Fruit fly (Drosophila melanogaster) whole organism, larva: ENCODE measurements around the gene bdwf.

ENCODE experiments used
- noc ChIP-seq: fragments of 200-800 bp; sonication (Bioruptor generic); optimal IDR thresholded peaks from 3 replicates; lab custom pipeline; 2019; ENCODE audit warnings: missing biosample characterization, mild to moderate bottlenecking, missing genetic modification characterization, moderate library complexity

Gene bdwf

DNA sequence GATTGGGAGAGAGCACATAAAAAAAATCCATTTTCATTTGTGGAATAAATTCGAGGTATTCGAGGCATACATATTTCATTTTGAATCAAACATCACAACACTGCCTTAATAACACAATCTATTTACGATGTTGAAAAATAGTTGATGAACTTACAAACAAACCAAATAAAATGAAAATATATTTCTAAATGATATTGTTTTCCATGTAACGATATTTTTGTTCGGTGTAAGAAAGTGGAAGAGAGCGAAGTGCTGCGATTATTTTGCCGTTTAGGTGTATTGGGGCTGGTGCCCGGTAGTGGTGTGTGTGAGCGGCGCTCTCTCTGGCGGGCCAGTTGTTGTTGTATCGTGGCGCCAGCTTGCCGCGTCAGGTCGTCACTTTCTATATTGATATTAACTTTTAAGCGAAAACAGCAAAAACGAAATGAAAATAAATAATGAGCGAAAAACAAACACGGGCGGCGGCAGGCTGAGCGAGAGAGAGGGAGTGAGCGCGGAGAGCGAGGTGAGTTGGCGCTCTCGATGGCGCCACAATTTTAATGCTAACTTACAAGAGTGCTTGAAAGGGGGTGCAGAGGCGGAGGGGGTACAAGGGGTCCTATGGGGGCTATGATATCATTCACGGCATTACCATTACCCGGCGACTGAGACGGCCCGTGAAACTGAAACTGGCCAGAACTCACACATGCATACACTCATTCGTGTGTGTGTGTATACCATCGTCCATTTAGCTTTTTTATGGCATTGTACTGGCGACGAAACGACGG, 22.3 kb upstream of the bdwf start:
- TF ChIP-seq noc (tag; lab: Kevin White, UChicago): peak; percentile 98

DNA sequence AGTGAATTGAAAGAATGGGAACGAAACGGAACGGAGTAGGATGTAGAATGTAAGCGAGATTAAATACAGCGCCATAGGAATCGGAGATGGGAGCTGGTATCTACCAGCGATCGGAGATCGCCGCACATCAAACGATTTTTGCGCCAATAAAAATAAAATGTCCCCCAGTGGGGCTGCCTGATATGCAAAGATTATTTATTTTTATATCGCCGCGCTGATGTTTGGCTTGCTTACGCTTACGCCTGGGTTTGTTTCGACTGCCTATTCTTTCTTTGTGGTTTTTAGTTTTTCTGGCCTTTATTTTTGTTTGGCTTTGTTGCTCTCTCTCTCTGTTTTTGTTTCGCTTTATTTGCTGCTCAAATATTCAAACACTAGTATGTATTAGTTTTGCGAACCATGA, 20.8 kb upstream of the bdwf start:
- peak; percentile 17 for TF ChIP-seq noc (tag; lab: Kevin White, UChicago)

DNA sequence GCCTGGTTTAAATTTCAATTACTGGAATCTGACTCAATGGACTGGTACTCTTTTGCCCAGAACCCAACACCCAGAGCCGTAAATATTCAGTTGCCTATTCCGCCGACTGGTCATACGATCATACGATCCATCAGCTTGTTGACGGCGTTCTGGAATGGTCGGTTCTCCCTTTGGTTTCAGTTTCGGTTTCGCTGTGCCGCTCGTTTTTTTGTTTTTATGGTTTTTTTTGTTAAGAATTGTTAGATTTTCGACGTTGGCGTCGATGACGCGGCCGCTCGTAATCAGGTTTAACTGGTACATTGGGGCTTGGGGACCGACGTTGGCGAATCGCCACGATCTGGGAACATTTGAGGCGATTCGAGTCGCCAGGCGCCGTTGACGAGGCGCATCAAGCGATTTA, 19.8 kb upstream of the bdwf start:
- TF ChIP-seq noc (tag; lab: Kevin White, UChicago): no peak

DNA sequence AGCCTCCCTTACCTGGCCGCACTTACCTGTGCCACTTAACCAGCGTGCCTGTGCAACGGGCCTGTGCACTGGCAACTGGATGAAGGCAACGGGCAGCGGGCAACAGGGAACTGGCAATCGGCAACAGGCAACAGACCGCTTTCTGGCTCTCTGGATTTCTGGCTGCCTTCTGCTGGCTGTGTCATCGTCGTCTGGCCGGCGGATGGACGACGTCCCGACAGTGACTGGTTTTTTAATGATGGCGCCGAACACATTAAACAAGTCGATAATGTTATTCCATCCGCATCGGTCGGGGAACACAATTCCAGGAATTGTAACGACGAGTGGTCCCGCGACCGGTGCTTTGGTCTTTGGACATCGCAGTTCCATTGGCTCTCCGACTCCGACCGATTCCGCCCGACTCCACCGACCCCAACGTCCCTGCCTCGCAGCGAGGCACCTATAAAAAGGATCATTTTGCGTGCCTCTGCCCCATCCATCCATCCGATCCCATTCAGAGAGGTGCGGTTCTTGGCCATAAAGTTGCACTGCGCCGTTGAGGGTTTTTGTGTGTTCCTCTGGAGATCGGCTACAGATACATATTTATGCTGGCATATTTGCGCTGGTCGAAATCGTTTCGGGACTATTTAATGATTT, 18.9 kb upstream of the bdwf start:
- no peak for TF ChIP-seq noc (tag; lab: Kevin White, UChicago)

DNA sequence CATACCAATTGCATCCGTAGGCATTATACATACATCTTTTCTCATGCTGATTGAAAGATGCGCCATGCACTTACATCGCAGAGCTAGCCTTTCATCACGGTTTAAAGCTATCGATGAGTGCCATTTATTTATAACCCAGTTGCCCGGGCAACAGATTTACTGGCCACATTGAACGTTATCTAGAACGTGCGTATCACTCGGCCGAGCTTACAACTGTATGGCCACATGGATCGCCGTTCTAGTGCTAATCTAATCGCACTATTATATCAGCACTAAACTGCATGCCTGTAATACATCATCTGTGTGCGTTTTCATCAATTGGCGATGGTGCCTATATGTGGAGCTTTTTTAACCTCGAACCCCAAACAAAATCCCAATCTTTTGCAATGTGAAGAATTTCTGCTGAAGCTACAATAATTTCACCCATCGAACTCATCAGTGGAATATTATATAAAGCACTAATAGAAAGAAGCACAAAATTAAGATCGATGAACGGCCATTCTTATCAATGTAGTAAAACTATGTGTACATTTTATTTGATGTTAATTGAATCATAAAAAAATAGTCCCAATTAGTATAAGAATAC, 18.0 kb upstream of the bdwf start:
- no peak for TF ChIP-seq noc (tag; lab: Kevin White, UChicago)

DNA sequence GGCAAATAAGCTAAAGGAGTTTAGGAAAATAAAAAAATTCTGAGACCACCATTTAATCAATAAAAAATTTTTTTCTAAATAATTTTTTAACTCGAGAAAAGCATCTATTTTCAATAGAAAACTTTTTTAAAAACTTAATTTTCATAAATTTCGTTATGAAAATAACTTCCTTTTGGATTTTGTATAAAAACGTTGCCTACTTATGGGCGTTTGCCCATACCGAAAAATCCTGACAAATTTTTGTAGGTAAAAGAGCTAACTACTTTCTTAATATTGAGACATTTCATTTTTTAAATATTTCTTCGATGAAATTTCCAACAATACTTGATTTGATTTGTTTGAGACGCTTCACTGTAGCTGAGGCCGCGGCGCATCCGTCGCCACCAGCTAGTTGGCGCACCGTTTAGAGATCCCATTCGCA, 17.3 kb upstream of the bdwf start:
- peak; percentile 71 for TF ChIP-seq noc (tag; lab: Kevin White, UChicago)

DNA sequence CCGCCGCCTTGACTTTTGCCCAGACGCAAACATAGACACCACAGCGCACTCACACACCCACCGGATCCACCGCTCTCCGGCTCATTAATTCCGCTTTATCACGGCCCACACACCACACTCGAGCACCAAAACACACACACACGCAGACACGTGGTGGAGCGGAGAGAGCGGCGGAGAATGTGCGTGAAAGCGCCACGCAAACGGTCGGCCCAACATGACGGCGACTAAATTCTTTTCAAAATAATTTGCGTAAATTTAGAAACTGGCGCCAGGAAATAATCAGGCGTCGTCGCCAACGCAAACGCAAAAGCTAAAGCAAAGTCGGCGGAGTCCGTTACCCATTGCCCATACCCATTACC, 16.9 kb upstream of the bdwf start:
- no peak for TF ChIP-seq noc (tag; lab: Kevin White, UChicago)

DNA sequence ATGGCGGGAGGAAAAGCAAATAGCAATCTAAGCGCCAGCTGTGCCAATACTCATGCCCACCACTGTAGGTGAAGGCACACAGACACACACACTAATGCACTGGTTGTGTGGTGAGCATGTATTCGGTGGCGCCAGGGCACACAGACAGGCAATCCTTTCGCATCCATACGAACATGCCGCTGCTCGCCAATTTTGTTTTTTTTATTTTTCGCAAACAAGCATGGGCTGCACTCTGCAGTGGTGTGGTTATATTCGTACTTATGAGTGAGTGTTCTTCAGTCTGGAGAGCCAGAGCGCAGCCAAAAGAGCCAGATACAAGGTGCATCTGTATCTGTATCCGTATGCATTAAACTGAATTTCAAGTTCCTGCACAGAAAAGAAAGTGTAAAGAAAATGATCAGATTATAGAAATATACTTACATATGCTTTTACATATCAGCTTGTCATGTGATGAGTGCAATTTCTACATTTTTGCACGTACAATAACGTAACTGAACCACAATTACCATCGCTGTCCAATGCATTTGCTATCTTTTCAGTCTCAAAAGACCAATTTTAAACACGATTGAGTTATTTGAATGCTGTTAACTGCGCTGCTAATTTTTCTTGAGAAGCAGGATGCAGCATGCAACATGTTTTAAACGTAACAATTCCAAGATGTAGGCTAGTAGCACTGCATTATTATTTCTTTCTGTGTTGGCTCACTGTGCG, 16.3 kb upstream of the bdwf start:
- no peak for TF ChIP-seq noc (tag; lab: Kevin White, UChicago)

DNA sequence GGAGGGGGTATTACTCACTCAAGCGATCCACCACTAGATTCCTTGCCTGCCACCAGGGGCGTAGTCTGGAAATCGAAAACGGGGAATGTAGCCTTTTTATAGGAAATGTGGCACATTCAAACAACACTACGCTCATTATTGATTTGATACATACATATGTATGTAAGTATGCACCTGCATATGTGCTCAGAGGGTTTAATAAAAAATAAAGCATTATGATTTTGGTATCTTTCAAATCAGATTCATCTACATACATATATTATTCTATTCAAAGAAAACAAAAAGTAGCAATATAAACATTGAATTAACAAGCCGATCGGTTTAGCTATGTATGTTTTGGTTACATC, 13.9 kb upstream of the bdwf start:
- no peak for TF ChIP-seq noc (tag; lab: Kevin White, UChicago)

DNA sequence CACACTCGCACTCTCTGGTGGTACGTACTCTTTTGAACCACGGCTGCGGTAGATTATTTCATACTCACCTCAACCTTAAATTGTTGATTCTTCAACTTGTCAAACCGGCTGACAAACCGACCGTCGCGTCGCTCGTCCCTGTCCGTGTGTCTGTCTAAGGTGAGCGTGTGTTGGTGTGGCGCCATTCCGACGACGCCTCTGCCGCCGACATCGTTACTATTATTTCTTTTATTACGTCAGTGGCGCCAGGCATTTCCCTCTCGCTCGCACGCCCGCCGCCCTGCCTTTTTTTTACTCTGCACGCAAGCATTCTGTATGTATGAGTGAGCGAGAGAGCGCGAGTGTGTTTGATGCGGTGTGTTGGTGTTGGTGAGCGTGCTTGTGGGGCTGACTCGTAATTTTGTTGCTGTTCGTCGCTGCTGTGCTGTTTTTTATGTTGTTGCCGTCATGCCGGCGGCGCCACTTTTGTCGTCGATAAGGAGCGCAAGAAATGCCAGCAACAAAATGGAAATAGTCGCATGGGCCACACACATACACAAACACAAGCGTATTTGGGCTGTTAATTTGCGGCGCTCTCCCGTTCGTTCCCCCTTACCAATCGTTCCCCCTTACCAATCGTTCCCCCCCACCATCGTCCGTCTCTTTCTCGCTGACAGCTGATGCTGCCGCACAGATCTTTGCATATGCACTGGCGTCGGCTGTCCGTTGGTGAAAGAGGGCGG, 13.4 kb upstream of the bdwf start:
- peak; percentile 88 for TF ChIP-seq noc (tag; lab: Kevin White, UChicago)

DNA sequence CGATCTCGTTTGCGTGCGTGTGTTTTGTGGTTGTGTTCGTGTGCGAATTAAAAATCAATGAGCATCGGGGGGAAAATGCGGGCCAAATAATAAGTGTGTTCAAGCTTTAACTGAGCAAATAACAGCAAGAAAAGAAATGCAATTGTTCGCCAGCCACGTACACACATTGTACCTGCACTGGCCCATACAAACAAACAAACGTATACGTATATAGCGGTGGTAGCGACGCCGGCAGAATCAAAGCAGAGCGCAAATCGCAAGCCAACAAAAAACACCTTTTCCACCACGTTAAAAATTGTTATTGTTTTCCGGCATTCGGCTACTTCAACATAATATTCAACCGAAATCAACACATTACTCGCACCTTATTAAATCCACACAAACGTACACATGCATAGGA, 11.6 kb upstream of the bdwf start:
- TF ChIP-seq noc (tag; lab: Kevin White, UChicago): no peak

DNA sequence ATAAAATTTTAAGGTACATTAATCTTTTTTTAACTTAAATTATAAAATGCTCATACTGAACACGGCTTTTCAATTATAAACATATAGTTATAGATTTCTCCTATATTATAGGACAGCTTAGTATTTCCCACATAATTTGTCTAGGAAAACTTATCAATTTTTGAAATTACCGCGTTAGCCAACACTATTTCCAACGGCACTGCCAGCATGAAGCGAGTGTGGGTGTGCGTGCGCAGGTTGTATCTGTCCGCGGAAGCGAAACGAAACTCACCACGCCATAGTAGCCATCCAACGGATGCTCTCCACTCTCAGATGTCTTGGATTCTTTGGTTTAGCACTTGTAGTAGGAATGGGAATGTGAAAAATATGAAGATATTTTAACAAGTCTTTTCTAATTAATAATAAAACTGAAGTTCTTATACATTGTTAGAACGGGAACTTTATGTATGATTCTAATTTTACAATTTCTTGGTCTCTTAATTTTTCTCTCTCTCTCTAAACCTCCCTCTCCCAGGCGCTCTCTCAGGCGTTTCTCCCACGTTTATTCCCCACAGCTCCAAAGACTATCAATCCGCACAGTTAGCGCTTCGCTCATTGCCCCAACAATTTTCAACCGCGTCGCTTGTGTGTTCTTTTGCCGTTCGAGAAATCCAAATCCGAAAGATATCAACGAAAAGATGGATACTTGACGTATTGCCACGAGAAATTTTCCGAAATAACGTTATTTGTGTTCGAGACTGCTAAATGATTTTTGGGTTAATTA, 10.7 kb upstream of the bdwf start, which contains the start of gene Dad:
TSS of gene Dad (plus strand) at position 593 of the 763 bp plus-strand sequence.
- peak; percentile 7 for TF ChIP-seq noc (tag; lab: Kevin White, UChicago)

DNA sequence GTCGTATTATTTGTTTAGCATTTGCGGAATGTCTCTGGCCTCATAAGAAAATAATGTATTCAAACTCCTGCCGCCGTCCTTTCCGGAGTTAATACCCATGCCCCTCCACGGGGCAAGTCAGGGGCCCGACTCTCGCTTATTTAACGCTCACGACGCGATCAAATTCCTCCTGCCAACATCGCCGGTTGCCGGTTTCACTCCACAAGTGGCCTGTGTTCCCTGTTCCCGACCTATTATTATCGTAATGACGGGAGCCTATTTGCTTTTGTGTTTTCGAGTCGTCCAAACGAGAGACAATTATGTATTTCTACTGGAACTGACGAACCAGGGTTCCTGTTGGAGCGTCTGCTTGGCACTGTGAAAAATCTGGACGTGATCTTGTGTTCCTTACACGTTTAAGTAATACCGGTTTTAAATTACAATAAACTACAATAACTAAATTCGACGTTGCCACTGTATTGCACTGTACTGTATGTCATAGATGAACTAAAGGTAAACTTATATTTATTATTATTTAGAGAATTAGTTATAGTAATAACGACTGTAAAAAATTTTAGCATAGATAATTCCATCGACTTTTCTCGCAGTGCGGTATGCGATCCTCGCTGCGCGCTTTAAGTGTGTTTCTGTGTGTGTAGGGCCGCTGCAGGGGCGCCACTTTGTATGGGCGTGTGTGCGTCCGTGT, 9.7 kb upstream of the bdwf start:
- TF ChIP-seq noc (tag; lab: Kevin White, UChicago): no peak

DNA sequence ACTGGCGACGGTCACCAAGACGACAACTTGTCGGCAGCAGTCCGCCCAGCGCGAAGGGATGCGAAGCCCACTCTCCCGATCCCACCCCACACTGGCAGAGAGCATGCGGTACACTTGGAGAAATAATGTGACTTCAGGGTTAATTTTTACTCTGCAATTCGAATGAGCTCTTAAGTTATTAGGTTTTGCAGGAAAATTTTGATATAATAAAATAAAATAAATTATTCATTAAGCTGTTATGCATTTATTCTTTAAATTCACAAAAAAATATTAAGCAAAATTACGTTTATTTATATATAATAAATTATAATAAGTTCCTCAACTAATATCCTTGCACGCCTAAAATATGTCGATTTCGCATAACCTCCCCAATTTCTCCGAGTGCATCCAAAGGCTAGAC, 5.9 kb upstream of the bdwf start:
- TF ChIP-seq noc (tag; lab: Kevin White, UChicago): no peak
